Worm (Caenorhabditis elegans): ENCODE results near the gene rhgf-1.

ce11 chrX:10675376-10675775 is 36.3 kb downstream of the rhgf-1 start:
- no peak for TF ChIP-seq B0310.2 (tag; optimal IDR thresholded peaks at IDR 0.05)
- no peak for TF ChIP-seq ama-1 (optimal IDR thresholded peaks at IDR 0.05)
- no peak for TF ChIP-seq ceh-13 (GFP tag; optimal IDR thresholded peaks at IDR 0.05)
- TF ChIP-seq hmg-4 (GFP tag; optimal IDR thresholded peaks at IDR 0.05), result no peak
- no peak for TF ChIP-seq aly-1 (tag; optimal IDR thresholded peaks at IDR 0.05)
- no peak for TF ChIP-seq sea-1 (GFP tag; conservative IDR thresholded peaks at IDR 0.05)
- no peak for TF ChIP-seq flt-1 (GFP tag; IDR thresholded peaks at IDR 0.05)
- TF ChIP-seq tbx-11 (GFP tag; IDR thresholded peaks at IDR 0.05), result no peak
- TF ChIP-seq tra-4 (tag; optimal IDR thresholded peaks at IDR 0.05), result no peak
- no peak for TF ChIP-seq ceh-36 (tag; optimal IDR thresholded peaks at IDR 0.05)
- no peak for TF ChIP-seq hnd-1 (tag; optimal IDR thresholded peaks at IDR 0.05)
- TF ChIP-seq hmbx-1 (tag; optimal IDR thresholded peaks at IDR 0.05), result no peak
- TF ChIP-seq F13C5.2 (tag; optimal IDR thresholded peaks at IDR 0.05), result no peak
- TF ChIP-seq ets-7 (tag; optimal IDR thresholded peaks at IDR 0.05), result no peak
